Worm (Caenorhabditis elegans) whole organism, L1 larva: Measurements from ENCODE around the gene C04E6.13.

Source experiments
- C34B4.2 ChIP-seq: sonication (generic microtip); optimal IDR thresholded peaks from 2 replicates; lab custom pipeline; 2017; ENCODE audit warnings: mild to moderate bottlenecking, missing genetic modification characterization, missing compliant biosample characterization
- nhr-12 ChIP-seq: sonication (generic microtip); optimal IDR thresholded peaks from 2 replicates; lab custom pipeline; 2017; ENCODE audit warnings: missing biosample characterization, missing genetic modification characterization
- nhr-28 ChIP-seq: fragments of 150-350 bp; optimal IDR thresholded peaks from 2 replicates; lab custom pipeline; 2014; ENCODE audit warnings: missing biosample characterization, missing genetic modification characterization
- nhr-90 ChIP-seq: sonication (generic microtip); optimal IDR thresholded peaks from 2 replicates; lab custom pipeline; 2016; ENCODE audit warnings: mild to moderate bottlenecking, missing genetic modification characterization, missing compliant biosample characterization; ENCODE audit not compliant: poor library complexity

DNA sequence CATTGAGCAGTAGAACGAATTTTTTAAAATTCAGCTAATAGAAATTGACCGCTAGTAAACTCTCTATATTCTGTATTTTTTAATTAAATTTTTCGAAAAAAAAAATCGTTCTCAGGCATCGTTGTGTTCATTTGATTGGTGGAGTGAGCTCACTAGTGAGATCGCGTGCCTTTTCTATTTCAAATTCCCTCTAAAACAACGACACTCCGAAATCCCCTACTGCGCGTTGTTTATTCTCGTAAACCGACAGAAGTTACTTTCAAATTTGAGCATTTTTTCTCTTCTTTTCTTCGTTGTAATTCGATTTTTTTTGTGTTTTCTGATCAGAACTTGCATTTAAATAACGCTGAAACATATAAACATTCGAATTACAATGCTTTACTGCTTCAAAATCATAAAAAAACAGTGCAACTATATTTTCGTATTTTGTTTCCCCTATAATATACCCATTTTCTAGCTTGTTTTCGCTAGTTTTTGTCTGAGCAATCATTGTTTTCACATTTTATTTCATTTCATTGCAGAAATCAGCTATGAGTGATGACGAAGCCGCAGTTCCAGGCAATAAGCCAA is 27.1 kb downstream of the C04E6.13 start, which contains the start of gene syf-3:
- TF ChIP-seq nhr-90 (tag; lab: Kevin White, UChicago) (peak; percentile 59), C34B4.2 (no peak), nhr-28 (no peak), nhr-12 (no peak)
